Fruit fly (Drosophila melanogaster) S2 (cell line): Measurements from ENCODE around the gene Rac1.

ENCODE experiments used
- CG8478 ChIP-seq: fragments of >200 bp; optimal IDR thresholded peaks from 2 replicates; lab custom pipeline; 2018
- CTCF ChIP-seq, 2 experiments: fragments of >200 bp; optimal IDR thresholded peaks; 2 replicates each; lab custom pipeline; 2018

DNA sequence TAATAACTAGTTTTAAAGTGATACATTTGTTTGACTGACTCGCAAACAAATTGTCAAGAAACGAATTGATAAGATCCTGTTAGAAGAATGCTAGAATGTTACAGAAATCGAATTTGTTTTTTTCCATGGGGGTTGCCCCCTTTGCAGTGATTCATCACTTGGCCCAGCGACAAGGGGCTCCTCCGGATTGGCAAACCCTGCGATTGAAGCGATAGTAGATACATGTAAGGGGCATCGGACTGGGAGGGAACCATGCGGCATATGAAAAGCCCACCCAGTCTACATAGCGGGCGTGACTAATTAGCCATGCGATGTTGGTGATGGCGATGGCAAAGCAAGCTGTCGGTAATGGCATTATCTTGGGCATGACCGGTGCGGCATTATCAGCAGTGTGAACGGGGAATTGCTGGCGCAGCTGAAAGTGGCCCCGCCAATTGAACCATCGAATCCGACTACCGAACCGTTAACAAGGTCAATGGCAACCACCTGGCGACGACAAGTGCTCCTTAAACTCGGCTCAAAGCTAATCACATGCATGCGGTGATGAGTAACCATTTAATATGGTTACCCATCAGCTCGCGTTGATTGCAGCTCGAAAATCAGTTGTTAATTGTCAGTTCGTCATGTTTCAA is 44.6 kb upstream of the Rac1 start:
- no peak for TF ChIP-seq CTCF (optimal IDR thresholded peaks at IDR 0.05; lab: Kevin White, UChicago)
- TF ChIP-seq CG8478 = no peak
